Worm (Caenorhabditis elegans) whole organism, dauer: ENCODE results near the gene arrd-3.
"Not testable (repeated sequence)": the region's sequence is repeated elsewhere in the genome, so short reads cannot be mapped to it uniquely, and the experiment has no call there.

Experiments
- unc-62 ChIP-seq: sonication (generic microtip); optimal IDR thresholded peaks from 2 replicates; lab custom pipeline; 2017; ENCODE audit warnings: missing biosample characterization, missing genetic modification reagents, missing genetic modification characterization

arrd-3 gene

ce11 chrII:9443522-9443921 lies 31.2 kb downstream of the arrd-3 start, which contains the start of gene chil-15:
Gene chil-15, minus strand, starts transcription at chrII:9443622.
- no peak for TF ChIP-seq unc-62 (GFP tag; lab: Kevin White, UChicago)

DNA sequence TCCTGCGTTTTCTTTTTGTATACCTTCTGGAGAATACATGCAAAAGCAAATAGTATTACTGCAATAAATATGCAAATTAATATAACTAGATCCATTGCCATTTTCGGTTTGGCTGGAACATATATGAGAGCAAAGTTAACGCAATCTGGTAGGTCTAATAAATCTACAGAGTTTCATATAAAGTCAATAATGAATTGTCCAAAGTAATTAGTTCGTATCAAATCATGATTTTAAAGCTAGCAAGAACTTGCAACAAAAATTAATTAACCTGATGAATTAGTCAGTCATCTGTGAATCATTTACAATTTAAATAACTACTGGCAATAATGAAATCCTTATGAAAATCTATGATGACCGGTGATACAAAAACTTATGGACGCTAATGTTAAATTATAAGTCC lies 33.0 kb downstream of the arrd-3 start, which contains the start of gene R09D1.13:
Gene R09D1.13 (minus strand): TSS at position 101 of the 400 bp plus-strand sequence.
- TF ChIP-seq unc-62 (GFP tag; lab: Kevin White, UChicago): no peak

DNA sequence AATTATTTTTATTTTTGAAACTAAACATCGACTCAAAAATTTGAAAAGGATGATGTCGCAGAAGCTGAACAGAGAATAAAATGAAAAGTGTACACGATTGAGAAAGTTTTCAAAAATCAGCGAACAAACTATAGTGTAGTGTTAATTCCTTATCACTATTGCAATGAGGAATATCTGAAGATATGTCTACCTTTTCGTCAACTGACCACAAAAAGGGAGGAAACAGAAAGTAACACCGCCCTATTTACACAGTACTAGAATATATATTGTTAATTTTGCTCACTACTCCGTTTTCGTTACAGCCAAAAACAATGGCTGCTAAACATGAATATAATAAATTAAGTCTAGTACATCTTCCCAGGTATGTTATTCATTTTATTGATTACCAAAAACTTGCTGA lies 35.6 kb downstream of the arrd-3 start, which contains the start of gene chil-18:
Gene chil-18 (plus strand): TSS at position 301 of the 400 bp plus-strand sequence.
- TF ChIP-seq unc-62 (GFP tag; lab: Kevin White, UChicago): no peak

ce11 chrII:9452172-9452571 lies 39.8 kb downstream of the arrd-3 start, which contains the start of gene R09D1.12:
Gene R09D1.12, minus strand, starts transcription at chrII:9452272.
- not testable (repeated sequence) for TF ChIP-seq unc-62 (GFP tag; lab: Kevin White, UChicago)

- no peak for TF ChIP-seq unc-62 (GFP tag; lab: Kevin White, UChicago)
These were observed 41.9 kb downstream of the arrd-3 start, which contains the start of gene chil-19 for ce11 chrII:9454304-9454703. Gene chil-19, minus strand, starts transcription at chrII:9454404.

DNA sequence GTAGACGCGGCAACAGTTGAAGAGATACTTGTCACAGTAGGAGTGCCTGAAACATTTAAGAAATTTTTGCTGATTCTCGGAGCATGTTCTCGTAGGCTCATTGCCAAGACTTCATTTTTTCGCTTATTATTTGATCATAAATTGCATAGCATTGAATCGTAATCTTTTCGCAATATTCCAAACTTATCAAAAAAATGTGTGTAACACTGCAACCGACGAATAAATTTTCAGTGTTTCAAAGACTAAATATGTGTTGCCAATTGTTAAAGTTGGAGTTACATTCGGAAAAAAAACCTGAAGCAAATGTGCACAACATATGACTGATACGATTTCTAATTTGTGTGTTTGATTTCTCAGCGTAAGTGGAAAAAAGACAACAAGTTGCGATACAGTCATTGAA lies 47.1 kb downstream of the arrd-3 start, which contains the start of gene R09D1.14:
Gene R09D1.14 (minus strand): TSS at position 101 of the 400 bp plus-strand sequence.
- TF ChIP-seq unc-62 (GFP tag; lab: Kevin White, UChicago): not testable (repeated sequence)

DNA sequence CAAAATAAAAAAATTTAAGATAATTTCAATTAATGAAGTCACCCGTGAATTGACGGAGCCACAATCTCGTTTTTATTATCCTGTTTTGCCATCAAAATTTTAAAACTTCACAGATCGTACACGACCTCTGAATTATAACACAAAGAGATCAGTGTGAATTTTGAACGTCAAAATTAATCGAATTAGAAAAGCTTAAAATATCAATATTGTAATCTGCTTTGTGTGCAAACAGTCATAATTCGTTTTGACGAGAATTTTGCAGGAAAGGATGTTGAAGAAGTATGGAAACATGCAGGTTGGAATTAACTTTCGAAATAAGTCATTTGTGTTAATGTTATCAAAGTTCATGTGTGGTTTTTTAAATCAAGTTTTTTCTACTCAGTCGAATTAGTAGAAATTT lies 49.5 kb downstream of the arrd-3 start, which contains the start of gene chil-21:
Gene chil-21 (minus strand): TSS at position 101 of the 400 bp plus-strand sequence.
- TF ChIP-seq unc-62 (GFP tag; lab: Kevin White, UChicago): not testable (repeated sequence)
